Worm (Caenorhabditis elegans) whole organism, L4 larva: ENCODE results near the gene cts-1.

ENCODE experiments used
- F49E8.2 ChIP-seq: sonication (generic microtip); optimal IDR thresholded peaks from 2 replicates; lab custom pipeline; 2016; ENCODE audit warnings: missing compliant biosample characterization, mild to moderate bottlenecking, missing genetic modification characterization, borderline replicate concordance
- R02D3.7 ChIP-seq: fragments of 150-350 bp; sonication (generic microtip); optimal IDR thresholded peaks from 3 replicates; lab custom pipeline; 2014; ENCODE audit warnings: missing biosample characterization, missing genetic modification characterization
- T26A8.4 ChIP-seq: fragments of 200-800 bp; sonication (Bioruptor generic); IDR thresholded peaks from 2 replicates; pipeline ENCODE4 v1.3.6; 2022; ENCODE audit warnings: missing genetic modification characterization, missing compliant biosample characterization
- Y48G9A.11 ChIP-seq: fragments of 200-800 bp; sonication (Bioruptor generic); IDR thresholded peaks from 2 replicates; pipeline ENCODE4 v1.3.6; 2022; ENCODE audit warnings: missing genetic modification reagents, missing genetic modification characterization, missing compliant biosample characterization
- Y5F2A.4 ChIP-seq: fragments of 200-800 bp; sonication (Bioruptor generic); optimal IDR thresholded peaks from 2 replicates; lab custom pipeline; 2018; ENCODE audit warnings: mild to moderate bottlenecking, missing genetic modification characterization, missing compliant biosample characterization
- aha-1 ChIP-seq: fragments of 150-350 bp; peaks from one replicate; lab custom pipeline; 2014; ENCODE audit warnings: missing biosample characterization, missing genetic modification characterization
- aly-2 ChIP-seq: sonication (generic microtip); optimal IDR thresholded peaks from 2 replicates; lab custom pipeline; 2018; ENCODE audit warnings: missing biosample characterization, missing genetic modification characterization
- ceh-28 ChIP-seq: fragments of 150-350 bp; optimal IDR thresholded peaks from 2 replicates; lab custom pipeline; 2014; ENCODE audit warnings: missing biosample characterization, missing genetic modification reagents, missing genetic modification characterization
- daf-12 ChIP-seq: fragments of 150-350 bp; optimal IDR thresholded peaks from 2 replicates; lab custom pipeline; 2014; ENCODE audit warnings: missing biosample characterization, missing genetic modification reagents, missing genetic modification characterization
- daf-16 ChIP-seq, 3 experiments: sonication (generic microtip); optimal IDR thresholded peaks; 2 replicates each; lab custom pipeline; 2016 to 2017; ENCODE audit warnings: missing genetic modification characterization in 3 of 3, missing genetic modification reagents in 3 of 3, mild to moderate bottlenecking in 2 of 3, missing compliant biosample characterization in 2 of 3, missing biosample characterization in 1 of 3, moderate library complexity in 1 of 3
- daf-8 ChIP-seq: fragments of 200-800 bp; sonication (Bioruptor generic); IDR thresholded peaks from 2 replicates; pipeline ENCODE4 v1.3.6; 2022; ENCODE audit warnings: missing genetic modification characterization, missing compliant biosample characterization
- dmd-9 ChIP-seq: fragments of 200-800 bp; sonication (Bioruptor generic); IDR thresholded peaks from 2 replicates; pipeline ENCODE4 v1.3.6; 2022; ENCODE audit warnings: missing genetic modification reagents, missing genetic modification characterization, missing compliant biosample characterization
- dpl-1 ChIP-seq: fragments of 150-350 bp; optimal IDR thresholded peaks from 2 replicates; lab custom pipeline; 2014; ENCODE audit warnings: missing biosample characterization, missing genetic modification reagents, missing genetic modification characterization
- egl-27 ChIP-seq: sonication (generic microtip); optimal IDR thresholded peaks from 3 replicates; lab custom pipeline; 2017; ENCODE audit warnings: missing biosample characterization, missing genetic modification reagents, missing genetic modification characterization
- hlh-11 ChIP-seq: fragments of 200-800 bp; sonication (Bioruptor generic); optimal IDR thresholded peaks from 2 replicates; lab custom pipeline; 2018; ENCODE audit warnings: mild to moderate bottlenecking, missing genetic modification characterization, missing compliant biosample characterization
- hmg-1.1 ChIP-seq: fragments of 200-800 bp; sonication (Bioruptor generic); IDR thresholded peaks from 2 replicates; pipeline ENCODE4 v1.3.6; 2022; ENCODE audit warnings: missing genetic modification reagents, missing genetic modification characterization, missing compliant biosample characterization
- jun-1 ChIP-seq: fragments of 150-350 bp; optimal IDR thresholded peaks from 2 replicates; lab custom pipeline; 2014; ENCODE audit warnings: missing biosample characterization, missing genetic modification reagents, missing genetic modification characterization
- lim-7 ChIP-seq: fragments of 200-800 bp; sonication (Bioruptor generic); IDR thresholded peaks from 2 replicates; pipeline ENCODE4 v1.3.6; 2022; ENCODE audit warnings: missing genetic modification characterization, missing compliant biosample characterization
- lin-13 ChIP-seq: fragments of 150-350 bp; optimal IDR thresholded peaks from 2 replicates; lab custom pipeline; 2014; ENCODE audit warnings: missing biosample characterization, missing genetic modification reagents, missing genetic modification characterization
- mep-1 ChIP-seq: fragments of 150-350 bp; sonication (generic microtip); optimal IDR thresholded peaks from 3 replicates; lab custom pipeline; 2014; ENCODE audit warnings: missing biosample characterization, missing genetic modification characterization
- mes-2 ChIP-seq: sonication (generic microtip); optimal IDR thresholded peaks from 2 replicates; lab custom pipeline; 2016; ENCODE audit warnings: missing genotype, mild to moderate bottlenecking, missing genetic modification characterization, missing compliant biosample characterization; ENCODE audit not compliant: poor library complexity, severe bottlenecking
- mxl-2 ChIP-seq: fragments of 200-800 bp; sonication (Bioruptor generic); conservative IDR thresholded peaks from 2 replicates; pipeline ENCODE4 v1.3.6; 2022; ENCODE audit warnings: missing genetic modification reagents, missing genetic modification characterization, missing compliant biosample characterization
- mxl-3 ChIP-seq: fragments of 200-800 bp; sonication (Bioruptor generic); optimal IDR thresholded peaks from 2 replicates; lab custom pipeline; 2018; ENCODE audit warnings: mild to moderate bottlenecking, missing genetic modification characterization, missing compliant biosample characterization
- nhr-10 ChIP-seq: fragments of 150-350 bp; optimal IDR thresholded peaks from 2 replicates; lab custom pipeline; 2014; ENCODE audit warnings: missing biosample characterization, missing genetic modification characterization
- nhr-237 ChIP-seq: sonication (generic microtip); optimal IDR thresholded peaks from 2 replicates; lab custom pipeline; 2017; ENCODE audit warnings: missing biosample characterization, missing genetic modification characterization
- nhr-28 ChIP-seq: fragments of 150-350 bp; optimal IDR thresholded peaks from 2 replicates; lab custom pipeline; 2014; ENCODE audit warnings: missing biosample characterization, missing genetic modification characterization
- nhr-41 ChIP-seq: fragments of 200-800 bp; sonication (Bioruptor generic); IDR thresholded peaks from 2 replicates; pipeline ENCODE4 v1.3.6; 2022; ENCODE audit warnings: missing genetic modification reagents, missing genetic modification characterization, missing compliant biosample characterization
- nhr-6 ChIP-seq: fragments of 150-350 bp; optimal IDR thresholded peaks from 2 replicates; lab custom pipeline; 2014; ENCODE audit warnings: missing biosample characterization, missing genetic modification characterization
- nhr-76 ChIP-seq: fragments of 150-350 bp; optimal IDR thresholded peaks from 2 replicates; lab custom pipeline; 2014; ENCODE audit warnings: missing biosample characterization, missing genetic modification characterization
- pqm-1 ChIP-seq: sonication (generic microtip); optimal IDR thresholded peaks from 2 replicates; lab custom pipeline; 2017; ENCODE audit warnings: missing biosample characterization, missing genetic modification characterization
- snpc-4 ChIP-seq: fragments of 150-350 bp; optimal IDR thresholded peaks from 2 replicates; lab custom pipeline; 2014; ENCODE audit warnings: missing biosample characterization, missing genetic modification characterization
- spr-1 ChIP-seq: sonication (generic microtip); optimal IDR thresholded peaks from 2 replicates; lab custom pipeline; 2016; ENCODE audit warnings: mild to moderate bottlenecking, missing genetic modification characterization, missing compliant biosample characterization
- tra-1 ChIP-seq: fragments of 200-800 bp; sonication (Bioruptor generic); IDR thresholded peaks from 2 replicates; pipeline ENCODE4 v1.3.6; 2022; ENCODE audit warnings: missing genetic modification reagents, missing genetic modification characterization, missing compliant biosample characterization
- unc-39 ChIP-seq: sonication (generic microtip); optimal IDR thresholded peaks from 2 replicates; lab custom pipeline; 2017; ENCODE audit warnings: missing biosample characterization, missing genetic modification characterization
- unc-62 ChIP-seq, 3 experiments: fragments of 150-350 bp in 1 of 3; sonication (generic microtip); optimal IDR thresholded peaks in 2 of 3; peaks in 1 of 3; 1 replicate in 1 of 3; 2 replicates in 2 of 3; lab custom pipeline; 2014 to 2017; ENCODE audit warnings: missing biosample characterization in 3 of 3, missing genetic modification characterization in 3 of 3, missing genetic modification reagents in 3 of 3, missing genotype in 1 of 3
- vab-7 ChIP-seq: fragments of 200-800 bp; sonication (Bioruptor generic); IDR thresholded peaks from 2 replicates; pipeline ENCODE4 v1.3.6; 2022; ENCODE audit warnings: missing genetic modification reagents, missing genetic modification characterization, missing compliant biosample characterization
- ztf-7 ChIP-seq: fragments of 150-350 bp; optimal IDR thresholded peaks from 2 replicates; lab custom pipeline; 2014; ENCODE audit warnings: missing biosample characterization, missing genetic modification characterization

The cts-1 gene

ce11 chrIII:10216585-10217278 lies at the start of gene cts-1 (continued):
- no peak for TF ChIP-seq ceh-28
- peak; percentile 37 for TF ChIP-seq lin-13
- no peak for TF ChIP-seq daf-12 (tag; lab: Kevin White, UChicago)
- no peak for TF ChIP-seq nhr-237 (tag; lab: Kevin White, UChicago)

- TF ChIP-seq egl-27 (tag; lab: Kevin White, UChicago), result no peak
- TF ChIP-seq nhr-10 (tag; lab: Kevin White, UChicago), result no peak
- no peak for TF ChIP-seq nhr-6 (tag; lab: Kevin White, UChicago)
- no peak for TF ChIP-seq aha-1
- TF ChIP-seq daf-8 (GFP tag; lab: Robert Waterston, UW), result no peak
- TF ChIP-seq jun-1 (tag; lab: Kevin White, UChicago), result no peak
- TF ChIP-seq tra-1 (GFP tag; lab: Robert Waterston, UW), result no peak
- no peak for TF ChIP-seq nhr-41
- TF ChIP-seq mes-2 (tag; lab: Kevin White, UChicago), result no peak
- no peak for TF ChIP-seq Y5F2A.4 (GFP tag; lab: Kevin White, UChicago)
- no peak for TF ChIP-seq daf-12 (tag; lab: Kevin White, UChicago)
- TF ChIP-seq Y48G9A.11 (GFP tag; lab: Robert Waterston, UW), result no peak
- no peak for TF ChIP-seq hlh-11 (tag; lab: Kevin White, UChicago)
- TF ChIP-seq unc-62 (GFP tag; optimal IDR thresholded peaks at IDR 0.05 in 1 of 2; lab: Kevin White, UChicago), result no peak
- TF ChIP-seq unc-62 (tag; optimal IDR thresholded peaks at IDR 0.05; lab: Kevin White, UChicago), result no peak
- TF ChIP-seq mxl-2 (GFP tag; lab: Robert Waterston, UW), result no peak
Measured at ce11 chrIII:10261682-10262081, 45.2 kb upstream of the cts-1 start, which contains the start of gene bbs-5. Gene bbs-5 (minus strand): TSS chrIII:10261782.

ce11 chrIII:10261256-10261655 lies 44.8 kb upstream of the cts-1 start:
- TF ChIP-seq tra-1 (GFP tag; lab: Robert Waterston, UW) (no peak), unc-62 (GFP tag; optimal IDR thresholded peaks at IDR 0.05 in 1 of 2; lab: Kevin White, UChicago) (peak in 1 of 2 experiments; percentile 94), unc-62 (tag; optimal IDR thresholded peaks at IDR 0.05; lab: Kevin White, UChicago) (no peak)

- TF ChIP-seq spr-1 (tag; lab: Kevin White, UChicago), result no peak
- TF ChIP-seq ceh-28, result no peak
- no peak for TF ChIP-seq mep-1 (tag; lab: Kevin White, UChicago)
- no peak for TF ChIP-seq dpl-1 (GFP tag; lab: Kevin White, UChicago)
- TF ChIP-seq ztf-7 (tag; lab: Kevin White, UChicago), result no peak
- no peak for TF ChIP-seq daf-12 (tag; lab: Kevin White, UChicago)
- TF ChIP-seq vab-7 (GFP tag; lab: Robert Waterston, UW), result no peak
- no peak for TF ChIP-seq F49E8.2
Measured at ce11 chrIII:10258641-10259040, 42.2 kb upstream of the cts-1 start, which contains the start of gene rip-1. Gene rip-1 (minus strand): TSS chrIII:10258741.

- TF ChIP-seq nhr-28 (tag; lab: Kevin White, UChicago), result peak; percentile 73
- TF ChIP-seq vab-7 (GFP tag; lab: Robert Waterston, UW), result no peak
- no peak for TF ChIP-seq unc-39 (tag; lab: Kevin White, UChicago)
- no peak for TF ChIP-seq unc-62 (GFP tag; optimal IDR thresholded peaks at IDR 0.05 in 1 of 2; lab: Kevin White, UChicago)
- TF ChIP-seq unc-62 (tag; optimal IDR thresholded peaks at IDR 0.05; lab: Kevin White, UChicago), result no peak
- no peak for TF ChIP-seq T26A8.4 (GFP tag; lab: Robert Waterston, UW)
- TF ChIP-seq nhr-76 (tag; lab: Kevin White, UChicago), result no peak
- no peak for TF ChIP-seq hmg-1.1
- TF ChIP-seq snpc-4, result no peak
- no peak for TF ChIP-seq aly-2 (tag; lab: Kevin White, UChicago)
- TF ChIP-seq mep-1 (tag; lab: Kevin White, UChicago), result no peak
- TF ChIP-seq daf-16 (GFP tag; optimal IDR thresholded peaks at IDR 0.05; lab: Kevin White, UChicago), result no peak
- no peak for TF ChIP-seq daf-16 (tag; optimal IDR thresholded peaks at IDR 0.05; lab: Kevin White, UChicago)
- TF ChIP-seq R02D3.7, result no peak
- peak; percentile 53 for TF ChIP-seq aha-1
- TF ChIP-seq mxl-3 (GFP tag; lab: Kevin White, UChicago), result no peak
- no peak for TF ChIP-seq pqm-1 (tag; lab: Kevin White, UChicago)
- no peak for TF ChIP-seq lim-7 (GFP tag; lab: Robert Waterston, UW)
- TF ChIP-seq dmd-9 (GFP tag; lab: Robert Waterston, UW), result no peak
Measured at ce11 chrIII:10254583-10254982, 38.1 kb upstream of the cts-1 start, which contains the start of gene R01H10.4. Gene R01H10.4 (plus strand): TSS chrIII:10254818.
